Worm (Caenorhabditis elegans) whole organism, L3 larva: ENCODE measurements around the gene moa-1.

Source experiments
- aly-2 ChIP-seq: fragments of 150-350 bp; optimal IDR thresholded peaks from 2 replicates; lab custom pipeline; 2014; ENCODE audit warnings: missing biosample characterization, missing genetic modification characterization
- fos-1 ChIP-seq: fragments of 150-350 bp; optimal IDR thresholded peaks from 2 replicates; lab custom pipeline; 2014; ENCODE audit warnings: missing biosample characterization, missing genetic modification characterization
- lin-15B ChIP-seq: fragments of 150-350 bp; optimal IDR thresholded peaks from 2 replicates; lab custom pipeline; 2014; ENCODE audit warnings: missing biosample characterization, missing genetic modification characterization
- nfya-1 ChIP-seq: sonication (generic microtip); optimal IDR thresholded peaks from 2 replicates; lab custom pipeline; 2017; ENCODE audit warnings: missing genetic modification characterization, mild to moderate bottlenecking, missing compliant biosample characterization, antibody characterized with exemption, moderate library complexity; ENCODE audit not compliant: insufficient read depth
- nhr-237 ChIP-seq: fragments of 150-350 bp; optimal IDR thresholded peaks from 2 replicates; lab custom pipeline; 2014; ENCODE audit warnings: missing biosample characterization, missing genetic modification characterization
- pqm-1 ChIP-seq: fragments of 150-350 bp; optimal IDR thresholded peaks from 2 replicates; lab custom pipeline; 2017; ENCODE audit warnings: missing biosample characterization, missing genetic modification characterization, inconsistent platforms
- zag-1 ChIP-seq: fragments of 150-350 bp; optimal IDR thresholded peaks from 2 replicates; lab custom pipeline; 2014; ENCODE audit warnings: missing biosample characterization, missing genetic modification characterization
- ztf-11 ChIP-seq: fragments of 150-350 bp; optimal IDR thresholded peaks from 2 replicates; lab custom pipeline; 2014; ENCODE audit warnings: missing biosample characterization, missing genetic modification characterization
- ztf-4 ChIP-seq: fragments of 150-350 bp; optimal IDR thresholded peaks from 2 replicates; lab custom pipeline; 2014; ENCODE audit warnings: missing biosample characterization, missing genetic modification characterization

ce11 chrIII:1976642-1977041, 6.9 kb upstream of the moa-1 start, which contains the start of gene R155.3:
- TF ChIP-seq ztf-11 (tag; lab: Kevin White, UChicago): no peak
- TF ChIP-seq pqm-1 (tag; lab: Kevin White, UChicago): no peak
- TF ChIP-seq fos-1 (tag; lab: Kevin White, UChicago): no peak
- TF ChIP-seq aly-2 (tag; lab: Kevin White, UChicago): no peak
- no peak for TF ChIP-seq lin-15B (tag; lab: Kevin White, UChicago)
- TF ChIP-seq nfya-1: no peak
- no peak for TF ChIP-seq ztf-4 (tag; lab: Kevin White, UChicago)
- TF ChIP-seq nhr-237 (tag; lab: Kevin White, UChicago): no peak
- TF ChIP-seq zag-1 (tag; lab: Kevin White, UChicago): no peak
